Fruit fly (Drosophila melanogaster) whole organism, adult: Measurements from ENCODE around the gene hfp.

ENCODE experiments used
- CG11617 ChIP-seq: fragments of 200-800 bp; sonication (Bioruptor generic); optimal IDR thresholded peaks from 2 replicates; lab custom pipeline; 2017; ENCODE audit warnings: mild to moderate bottlenecking, missing biosample characterization, missing genetic modification reagents, missing genetic modification characterization
- CG12768 ChIP-seq: fragments of 200-800 bp; sonication (Bioruptor generic); optimal IDR thresholded peaks from 2 replicates; lab custom pipeline; 2017; ENCODE audit warnings: missing biosample characterization, missing genetic modification characterization, mild to moderate bottlenecking, moderate library complexity, missing genetic modification reagents
- CG14711 ChIP-seq: fragments of 200-800 bp; sonication (Bioruptor generic); optimal IDR thresholded peaks from 2 replicates; lab custom pipeline; 2018; ENCODE audit warnings: missing biosample characterization, mild to moderate bottlenecking, missing genetic modification characterization, moderate library complexity
- CG1620 ChIP-seq: fragments of 200-800 bp; sonication (Bioruptor generic); optimal IDR thresholded peaks from 2 replicates; lab custom pipeline; 2016; ENCODE audit warnings: missing biosample characterization, missing genetic modification characterization
- CG33017 ChIP-seq: fragments of 200-800 bp; sonication (Bioruptor generic); optimal IDR thresholded peaks from 2 replicates; lab custom pipeline; 2018; ENCODE audit warnings: missing biosample characterization, mild to moderate bottlenecking, missing genetic modification characterization, moderate library complexity
- CG5204 ChIP-seq: fragments of 200-800 bp; sonication (Bioruptor generic); optimal IDR thresholded peaks from 2 replicates; lab custom pipeline; 2016; ENCODE audit warnings: missing biosample characterization, missing genetic modification characterization
- CG7045 ChIP-seq: fragments of 200-800 bp; sonication (Bioruptor generic); optimal IDR thresholded peaks from 2 replicates; lab custom pipeline; 2017; ENCODE audit warnings: missing biosample characterization, mild to moderate bottlenecking, missing genetic modification characterization
- CG7101 ChIP-seq: fragments of 200-800 bp; sonication (Bioruptor generic); optimal IDR thresholded peaks from 2 replicates; lab custom pipeline; 2018; ENCODE audit warnings: missing biosample characterization, mild to moderate bottlenecking, missing genetic modification characterization, moderate library complexity
- Clk ChIP-seq: fragments of 200-800 bp; sonication (Bioruptor generic); optimal IDR thresholded peaks from 2 replicates; lab custom pipeline; 2017; ENCODE audit warnings: missing biosample characterization, missing genetic modification characterization
- Crg-1 ChIP-seq: fragments of 200-800 bp; sonication (Bioruptor generic); optimal IDR thresholded peaks from 2 replicates; lab custom pipeline; 2016; ENCODE audit warnings: missing biosample characterization, missing genetic modification characterization
- Hr96 ChIP-seq: fragments of 200-800 bp; sonication (Bioruptor generic); optimal IDR thresholded peaks from 2 replicates; lab custom pipeline; 2016; ENCODE audit warnings: missing biosample characterization, missing genetic modification characterization
- Mnt ChIP-seq: fragments of 200-800 bp; sonication (Bioruptor generic); optimal IDR thresholded peaks from 2 replicates; lab custom pipeline; 2016; ENCODE audit warnings: missing biosample characterization, mild to moderate bottlenecking, missing genetic modification characterization
- bab1 ChIP-seq: fragments of 200-800 bp; sonication (Bioruptor generic); optimal IDR thresholded peaks from 3 replicates; lab custom pipeline; 2019; ENCODE audit warnings: missing biosample characterization, mild to moderate bottlenecking, missing genetic modification characterization, moderate library complexity
- cic ChIP-seq: fragments of 200-800 bp; sonication (Bioruptor generic); optimal IDR thresholded peaks from 2 replicates; lab custom pipeline; 2017; ENCODE audit warnings: missing biosample characterization, mild to moderate bottlenecking, missing genetic modification characterization, moderate library complexity
- cnc ChIP-seq, 2 experiments: fragments of >200 bp; optimal IDR thresholded peaks; 2 replicates each; lab custom pipeline; 2017
- kay ChIP-seq: fragments of 200-800 bp; sonication (Bioruptor generic); peaks from one replicate; lab custom pipeline; 2016; ENCODE audit warnings: missing biosample characterization, missing genetic modification characterization, borderline replicate concordance
- ovo ChIP-seq: fragments of 200-800 bp; sonication (Bioruptor generic); optimal IDR thresholded peaks from 2 replicates; lab custom pipeline; 2016; ENCODE audit warnings: missing biosample characterization, missing genetic modification characterization
- pad ChIP-seq: fragments of 200-800 bp; sonication (Bioruptor generic); optimal IDR thresholded peaks from 3 replicates; lab custom pipeline; 2017; ENCODE audit warnings: missing biosample characterization, missing genetic modification characterization, mild to moderate bottlenecking, moderate library complexity, missing genetic modification reagents
- tj ChIP-seq: fragments of 200-800 bp; sonication (Bioruptor generic); optimal IDR thresholded peaks from 3 replicates; lab custom pipeline; 2017; ENCODE audit warnings: missing biosample characterization, mild to moderate bottlenecking, missing genetic modification characterization, moderate library complexity
- toe ChIP-seq: fragments of 200-800 bp; sonication (Bioruptor generic); optimal IDR thresholded peaks from 2 replicates; lab custom pipeline; 2016; ENCODE audit warnings: missing biosample characterization, missing genetic modification characterization

Gene hfp

DNA sequence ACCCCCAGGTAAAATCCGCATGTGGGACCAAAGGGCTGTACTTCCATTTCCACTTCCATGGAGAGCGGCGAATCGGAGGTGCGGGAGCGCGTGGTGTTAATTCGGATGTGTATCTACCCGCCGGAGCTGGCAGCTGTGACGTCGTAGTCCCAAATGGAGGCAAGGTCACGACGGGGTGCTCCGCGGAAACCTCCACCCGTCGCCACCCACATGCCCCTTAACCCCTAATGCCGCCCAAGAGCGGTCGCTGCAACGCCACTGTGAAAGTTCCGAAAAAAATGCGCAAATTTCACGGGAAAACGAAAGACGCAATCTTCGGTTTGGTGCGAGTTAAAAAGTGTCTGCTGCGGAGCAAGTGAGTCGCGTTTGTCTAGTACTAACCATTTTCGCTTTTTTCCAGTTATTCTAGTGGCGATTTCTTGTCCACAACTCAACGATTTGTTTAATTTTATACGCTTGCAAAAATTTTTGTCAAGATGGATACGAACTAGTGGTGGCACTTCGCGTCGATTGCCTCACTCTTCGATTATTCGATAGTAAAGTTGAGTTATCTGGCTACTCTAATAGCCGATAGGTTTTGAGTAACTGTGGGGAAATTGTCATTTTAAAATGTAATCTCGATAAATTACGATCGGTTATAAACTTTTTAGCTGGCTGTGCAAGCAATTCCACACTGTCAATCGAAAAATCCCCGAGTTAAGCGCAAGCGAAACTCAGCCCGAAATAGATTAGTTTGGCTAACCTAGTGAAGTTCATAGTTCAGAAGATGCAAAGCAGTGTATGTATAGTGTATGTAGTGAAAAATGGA lies at the start of gene hfp, which contains the start of gene Psa:
Gene hfp, minus strand, starts transcription at position 505 of the 808 bp plus-strand sequence.
Gene Psa, plus strand, starts transcription at position 758 of the 808 bp plus-strand sequence.
- TF ChIP-seq CG11617 (GFP tag; lab: Kevin White, UChicago) (peak; percentile 2), bab1 (GFP tag; lab: Kevin White, UChicago) (peak; percentile 33), kay (no peak), tj (GFP tag; lab: Kevin White, UChicago) (peak; percentile 38), toe (GFP tag; lab: Kevin White, UChicago) (no peak)

DNA sequence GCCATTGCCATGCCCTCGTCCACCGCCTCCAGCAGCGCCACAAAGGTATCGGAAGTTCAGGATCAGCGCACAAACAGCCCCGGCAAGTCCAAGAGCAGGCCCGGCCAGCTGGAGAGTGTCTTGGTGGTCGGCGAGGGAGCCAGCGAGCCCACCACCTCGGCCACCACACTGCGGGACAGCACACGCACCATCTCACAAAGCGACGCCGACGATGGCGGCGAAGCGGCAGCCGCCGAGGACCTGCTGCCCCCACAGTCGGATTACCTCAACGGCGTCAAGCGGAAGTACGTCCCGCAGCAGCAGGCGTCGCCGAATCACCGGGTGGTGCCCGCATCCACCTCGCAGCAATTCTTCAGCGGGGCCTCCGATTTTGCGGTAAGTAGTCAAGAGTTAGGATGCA lies 48.5 kb upstream of the hfp start:
- no peak for TF ChIP-seq CG1620 (GFP tag; lab: Kevin White, UChicago)
- no peak for TF ChIP-seq tj (GFP tag; lab: Kevin White, UChicago)
- no peak for TF ChIP-seq bab1 (GFP tag; lab: Kevin White, UChicago)
- no peak for TF ChIP-seq kay
- no peak for TF ChIP-seq Mnt (GFP tag; lab: Kevin White, UChicago)
- TF ChIP-seq Clk (GFP tag; lab: Kevin White, UChicago) = no peak
- TF ChIP-seq CG14711 (tag; lab: Kevin White, UChicago) = no peak
- no peak for TF ChIP-seq cnc (optimal IDR thresholded peaks at IDR 0.05; lab: Kevin White, UChicago)
- no peak for TF ChIP-seq CG11617 (GFP tag; lab: Kevin White, UChicago)
- no peak for TF ChIP-seq pad (GFP tag; lab: Kevin White, UChicago)
- no peak for TF ChIP-seq CG33017 (tag; lab: Kevin White, UChicago)
- TF ChIP-seq ovo (GFP tag; lab: Kevin White, UChicago) = no peak
- TF ChIP-seq CG5204 = no peak
- TF ChIP-seq Hr96 (GFP tag; lab: Kevin White, UChicago) = no peak
- no peak for TF ChIP-seq CG7045 (GFP tag; lab: Kevin White, UChicago)
- no peak for TF ChIP-seq CG12768 (GFP tag; lab: Kevin White, UChicago)
- TF ChIP-seq Crg-1 (GFP tag; lab: Kevin White, UChicago) = no peak
- TF ChIP-seq cic (GFP tag; lab: Kevin White, UChicago) = no peak
- TF ChIP-seq toe (GFP tag; lab: Kevin White, UChicago) = no peak
- TF ChIP-seq CG7101 (tag; lab: Kevin White, UChicago) = no peak

DNA sequence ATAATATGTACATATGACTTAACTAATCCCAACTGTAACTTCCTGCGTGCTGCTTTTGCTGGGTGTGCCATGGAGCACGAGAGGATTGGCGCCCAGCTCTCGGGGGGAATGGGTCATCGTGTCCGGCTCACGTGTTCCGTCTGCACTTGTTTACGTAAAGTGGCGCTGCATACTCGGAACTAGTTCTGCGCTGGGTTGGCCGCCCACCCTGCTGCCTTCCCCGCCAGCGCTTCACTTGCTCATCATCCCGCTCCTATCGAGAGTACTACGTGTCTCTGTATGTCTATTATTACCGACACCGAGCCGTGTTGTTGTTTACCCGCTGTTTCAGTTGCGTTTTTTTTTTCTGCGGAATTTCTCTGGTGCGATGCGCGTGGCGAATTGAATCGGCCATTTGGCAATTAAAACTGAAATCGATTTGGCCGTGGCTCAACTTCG lies 47.3 kb upstream of the hfp start:
- TF ChIP-seq CG1620 (GFP tag; lab: Kevin White, UChicago) (no peak), CG7045 (GFP tag; lab: Kevin White, UChicago) (no peak), CG12768 (GFP tag; lab: Kevin White, UChicago) (peak; percentile 19), Mnt (GFP tag; lab: Kevin White, UChicago) (peak; percentile 91), CG5204 (no peak), toe (GFP tag; lab: Kevin White, UChicago) (no peak), CG7101 (tag; lab: Kevin White, UChicago) (no peak), cic (GFP tag; lab: Kevin White, UChicago) (peak; percentile 61), ovo (GFP tag; lab: Kevin White, UChicago) (no peak), CG11617 (GFP tag; lab: Kevin White, UChicago) (peak; percentile 28), CG14711 (tag; lab: Kevin White, UChicago) (no peak), bab1 (GFP tag; lab: Kevin White, UChicago) (no peak), pad (GFP tag; lab: Kevin White, UChicago) (no peak)

DNA sequence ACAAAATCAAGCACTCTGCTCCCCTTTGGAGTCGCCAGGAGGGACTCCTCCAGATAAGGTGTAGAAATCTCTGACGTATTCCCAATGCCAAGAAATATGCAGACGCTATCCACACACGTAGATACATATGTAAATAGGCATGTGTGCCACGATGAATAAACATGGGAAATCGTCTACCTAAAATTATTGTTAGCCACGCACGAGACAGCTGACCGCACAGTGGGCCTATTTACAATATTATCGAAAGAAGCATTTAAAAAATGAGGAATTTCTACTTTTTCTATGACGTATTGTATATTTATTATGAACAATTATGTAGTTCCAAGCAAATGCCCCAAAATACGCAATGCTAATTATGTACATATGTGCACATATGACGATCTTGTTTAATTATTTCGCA lies 46.8 kb upstream of the hfp start:
- no peak for TF ChIP-seq CG7045 (GFP tag; lab: Kevin White, UChicago)

DNA sequence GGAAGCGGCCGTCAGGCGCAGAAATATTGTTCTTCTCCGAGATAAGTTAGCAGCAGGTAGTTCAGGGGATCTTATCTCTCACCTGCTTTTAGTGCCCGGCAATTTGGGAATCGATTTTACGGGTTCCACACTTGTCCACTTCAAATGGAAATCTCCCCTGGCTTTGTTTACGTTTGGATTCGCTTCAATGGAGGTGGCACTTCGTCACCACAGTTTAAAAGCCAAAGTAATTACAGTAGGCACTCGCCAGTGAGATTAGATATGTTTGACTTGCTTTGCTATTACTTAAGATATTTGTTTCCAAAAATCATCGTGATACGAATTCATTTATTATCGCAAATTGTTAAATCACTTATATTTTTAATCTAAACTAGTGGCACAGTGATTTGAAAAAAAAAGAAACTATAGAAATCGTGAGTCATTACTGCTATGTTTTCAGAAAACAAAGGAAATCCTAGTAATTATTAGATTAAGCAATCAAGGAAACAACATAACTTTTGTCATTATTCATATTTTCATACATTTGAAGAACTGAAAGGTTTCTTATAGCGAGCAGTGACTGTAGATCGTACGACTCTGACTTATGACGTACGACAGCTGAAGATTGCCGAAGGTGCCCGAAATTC lies 46.1 kb upstream of the hfp start:
- TF ChIP-seq CG33017 (tag; lab: Kevin White, UChicago) = peak; percentile 82
- peak; percentile 82 for TF ChIP-seq CG5204
- TF ChIP-seq CG7101 (tag; lab: Kevin White, UChicago) = peak; percentile 75
- peak; percentile 80 for TF ChIP-seq CG11617 (GFP tag; lab: Kevin White, UChicago)
- peak; percentile 31 for TF ChIP-seq Mnt (GFP tag; lab: Kevin White, UChicago)
- peak; percentile 70 for TF ChIP-seq bab1 (GFP tag; lab: Kevin White, UChicago)
- TF ChIP-seq cic (GFP tag; lab: Kevin White, UChicago) = peak; percentile 94
- peak; percentile 63 for TF ChIP-seq Hr96 (GFP tag; lab: Kevin White, UChicago)
- TF ChIP-seq Clk (GFP tag; lab: Kevin White, UChicago) = no peak
- TF ChIP-seq cnc (optimal IDR thresholded peaks at IDR 0.05; lab: Kevin White, UChicago) = no peak
- TF ChIP-seq tj (GFP tag; lab: Kevin White, UChicago) = peak; percentile 47
- peak; percentile 55 for TF ChIP-seq pad (GFP tag; lab: Kevin White, UChicago)
- TF ChIP-seq kay = peak; percentile 97
- peak; percentile 17 for TF ChIP-seq Crg-1 (GFP tag; lab: Kevin White, UChicago)
- peak; percentile 92 for TF ChIP-seq CG12768 (GFP tag; lab: Kevin White, UChicago)
- peak; percentile 6 for TF ChIP-seq ovo (GFP tag; lab: Kevin White, UChicago)
- TF ChIP-seq CG7045 (GFP tag; lab: Kevin White, UChicago) = peak; percentile 76
- peak; percentile 50 for TF ChIP-seq CG14711 (tag; lab: Kevin White, UChicago)
- peak; percentile 78 for TF ChIP-seq toe (GFP tag; lab: Kevin White, UChicago)
- TF ChIP-seq CG1620 (GFP tag; lab: Kevin White, UChicago) = no peak
